Worm (Caenorhabditis elegans) whole organism, L4 larva: ENCODE results near the gene F13H8.11.

Experiments used
- F10B5.3 ChIP-seq: sonication (generic microtip); optimal IDR thresholded peaks from 2 replicates; lab custom pipeline; 2016; ENCODE audit warnings: mild to moderate bottlenecking, missing genetic modification characterization, missing compliant biosample characterization
- Y105C5A.15 ChIP-seq: fragments of 200-800 bp; sonication (Bioruptor generic); IDR thresholded peaks from 2 replicates; pipeline ENCODE4 v1.3.6; 2022; ENCODE audit warnings: missing genetic modification characterization, missing compliant biosample characterization
- Y75B8A.6 ChIP-seq: fragments of 200-800 bp; sonication (Bioruptor generic); IDR thresholded peaks from 2 replicates; pipeline ENCODE4 v1.3.6; 2022; ENCODE audit warnings: missing genetic modification reagents, missing genetic modification characterization, missing compliant biosample characterization
- aha-1 ChIP-seq: fragments of 150-350 bp; peaks from one replicate; lab custom pipeline; 2014; ENCODE audit warnings: missing biosample characterization, missing genetic modification characterization
- hmg-1.1 ChIP-seq: fragments of 200-800 bp; sonication (Bioruptor generic); IDR thresholded peaks from 2 replicates; pipeline ENCODE4 v1.3.6; 2022; ENCODE audit warnings: missing genetic modification reagents, missing genetic modification characterization, missing compliant biosample characterization
- lir-3 ChIP-seq: sonication (generic microtip); optimal IDR thresholded peaks from 2 replicates; lab custom pipeline; 2016; ENCODE audit warnings: mild to moderate bottlenecking, missing genetic modification characterization, missing compliant biosample characterization
- mdl-1 ChIP-seq, 2 experiments: fragments of 150-350 bp in 1 of 2; sonication (generic microtip) in 1 of 2; optimal IDR thresholded peaks; 2 replicates each; lab custom pipeline; 2014 to 2017; ENCODE audit warnings: missing biosample characterization in 2 of 2, missing genetic modification characterization in 2 of 2
- mes-2 ChIP-seq: sonication (generic microtip); optimal IDR thresholded peaks from 2 replicates; lab custom pipeline; 2016; ENCODE audit warnings: missing genotype, mild to moderate bottlenecking, missing genetic modification characterization, missing compliant biosample characterization; ENCODE audit not compliant: poor library complexity, severe bottlenecking
- snpc-4 ChIP-seq: fragments of 150-350 bp; optimal IDR thresholded peaks from 2 replicates; lab custom pipeline; 2014; ENCODE audit warnings: missing biosample characterization, missing genetic modification characterization
- tra-1 ChIP-seq: fragments of 200-800 bp; sonication (Bioruptor generic); IDR thresholded peaks from 2 replicates; pipeline ENCODE4 v1.3.6; 2022; ENCODE audit warnings: missing genetic modification reagents, missing genetic modification characterization, missing compliant biosample characterization
- unc-62 ChIP-seq, 3 experiments: fragments of 150-350 bp in 1 of 3; sonication (generic microtip); optimal IDR thresholded peaks in 2 of 3; peaks in 1 of 3; 1 replicate in 1 of 3; 2 replicates in 2 of 3; lab custom pipeline; 2014 to 2017; ENCODE audit warnings: missing biosample characterization in 3 of 3, missing genetic modification characterization in 3 of 3, missing genetic modification reagents in 3 of 3, missing genotype in 1 of 3
- zag-1 ChIP-seq: fragments of 150-350 bp; optimal IDR thresholded peaks from 2 replicates; lab custom pipeline; 2014; ENCODE audit warnings: missing biosample characterization, missing genetic modification characterization
- zfp-2 ChIP-seq: sonication (generic microtip); optimal IDR thresholded peaks from 2 replicates; lab custom pipeline; 2016; ENCODE audit warnings: mild to moderate bottlenecking, missing genetic modification characterization, missing compliant biosample characterization
- ztf-11 ChIP-seq: fragments of 150-350 bp; optimal IDR thresholded peaks from 2 replicates; lab custom pipeline; 2014; ENCODE audit warnings: missing biosample characterization, missing genetic modification characterization

F13H8.11 gene

ce11 chrII:6222558-6222957, 37.3 kb downstream of the F13H8.11 start, which contains the start of gene C30B5.6:
Gene C30B5.6, minus strand, starts transcription at chrII:6222658.
- no peak for TF ChIP-seq F10B5.3 (tag; lab: Kevin White, UChicago)
- peak; percentile 29 for TF ChIP-seq aha-1

DNA sequence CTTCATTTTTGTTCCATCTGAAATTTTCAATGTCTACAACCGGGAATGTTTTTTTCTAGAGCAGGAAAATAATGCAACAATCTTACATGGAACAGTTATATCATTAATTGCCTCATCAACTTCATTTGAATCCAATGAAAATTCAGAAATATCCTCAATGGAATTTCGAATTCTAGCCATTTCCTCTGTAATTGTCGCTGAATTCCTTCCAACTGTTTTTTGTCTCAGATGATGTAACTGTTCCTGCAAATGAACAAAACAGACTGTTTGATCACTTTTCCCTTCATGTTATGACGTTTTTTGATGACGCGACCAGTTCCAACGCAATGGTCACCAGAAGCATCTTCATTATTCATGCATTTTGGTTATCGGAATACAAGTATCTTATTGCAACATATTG, 38.4 kb downstream of the F13H8.11 start:
- TF ChIP-seq mes-2 (tag; lab: Kevin White, UChicago) (no peak), unc-62 (GFP tag; optimal IDR thresholded peaks at IDR 0.05 in 1 of 2; lab: Kevin White, UChicago) (peak in 1 of 2 experiments; percentile 92), unc-62 (tag; optimal IDR thresholded peaks at IDR 0.05; lab: Kevin White, UChicago) (no peak)
- TF ChIP-seq, all 104 proteins: peak for 1

DNA sequence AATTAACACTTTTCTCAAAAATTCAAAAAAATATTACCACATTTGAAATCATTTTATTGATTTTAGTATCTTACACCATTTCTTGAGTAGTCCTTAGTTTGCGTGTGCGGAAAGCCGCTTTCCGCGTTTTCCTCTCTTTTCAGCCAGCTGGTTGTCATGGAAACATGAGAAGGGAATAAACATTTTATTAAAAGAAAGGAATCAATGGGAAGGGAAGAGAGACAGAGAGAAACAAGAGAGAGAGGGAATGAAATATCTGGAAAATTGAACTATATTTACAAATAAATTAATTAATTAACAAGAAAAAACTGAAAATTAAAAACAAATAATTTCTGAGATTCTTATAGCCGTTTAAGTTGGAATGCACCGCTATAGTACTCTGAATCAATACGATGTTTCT, 40.5 kb downstream of the F13H8.11 start, which contains the start of gene mks-2:
Gene mks-2 (minus strand): TSS at position 101 of the 400 bp plus-strand sequence.
- TF ChIP-seq Y75B8A.6 (GFP tag; lab: Robert Waterston, UW) (no peak), zfp-2 (tag; lab: Kevin White, UChicago) (no peak), tra-1 (GFP tag; lab: Robert Waterston, UW) (no peak), snpc-4 (no peak), mdl-1 (tag; optimal IDR thresholded peaks at IDR 0.05; lab: Kevin White, UChicago) (no peak), ztf-11 (no peak), zag-1 (tag; lab: Kevin White, UChicago) (no peak), hmg-1.1 (GFP tag; lab: Robert Waterston, UW) (no peak), Y105C5A.15 (GFP tag; lab: Robert Waterston, UW) (no peak), unc-62 (GFP tag; optimal IDR thresholded peaks at IDR 0.05 in 1 of 2; lab: Kevin White, UChicago) (no peak), unc-62 (tag; optimal IDR thresholded peaks at IDR 0.05; lab: Kevin White, UChicago) (no peak)

- no peak for TF ChIP-seq lir-3 (tag; lab: Kevin White, UChicago)
- TF ChIP-seq aha-1: peak; percentile 44
These were observed 51.7 kb downstream of the F13H8.11 start, which contains the start of gene daf-37 for ce11 chrII:6208116-6208515. Gene daf-37, minus strand, starts transcription at chrII:6208216.
